Fruit fly (Drosophila melanogaster) whole organism, adult: Measurements from ENCODE around the gene TwdlK.

Experiments used
- CG11617 ChIP-seq: fragments of 200-800 bp; sonication (Bioruptor generic); optimal IDR thresholded peaks from 2 replicates; lab custom pipeline; 2017; ENCODE audit warnings: mild to moderate bottlenecking, missing biosample characterization, missing genetic modification reagents, missing genetic modification characterization
- CG12768 ChIP-seq: fragments of 200-800 bp; sonication (Bioruptor generic); optimal IDR thresholded peaks from 2 replicates; lab custom pipeline; 2017; ENCODE audit warnings: missing biosample characterization, missing genetic modification characterization, mild to moderate bottlenecking, moderate library complexity, missing genetic modification reagents
- CG1620 ChIP-seq: fragments of 200-800 bp; sonication (Bioruptor generic); optimal IDR thresholded peaks from 2 replicates; lab custom pipeline; 2016; ENCODE audit warnings: missing biosample characterization, missing genetic modification characterization
- CG33017 ChIP-seq: fragments of 200-800 bp; sonication (Bioruptor generic); optimal IDR thresholded peaks from 2 replicates; lab custom pipeline; 2018; ENCODE audit warnings: missing biosample characterization, mild to moderate bottlenecking, missing genetic modification characterization, moderate library complexity
- CG7101 ChIP-seq: fragments of 200-800 bp; sonication (Bioruptor generic); optimal IDR thresholded peaks from 2 replicates; lab custom pipeline; 2018; ENCODE audit warnings: missing biosample characterization, mild to moderate bottlenecking, missing genetic modification characterization, moderate library complexity
- Clk ChIP-seq: fragments of 200-800 bp; sonication (Bioruptor generic); optimal IDR thresholded peaks from 2 replicates; lab custom pipeline; 2017; ENCODE audit warnings: missing biosample characterization, missing genetic modification characterization
- Crg-1 ChIP-seq: fragments of 200-800 bp; sonication (Bioruptor generic); optimal IDR thresholded peaks from 2 replicates; lab custom pipeline; 2016; ENCODE audit warnings: missing biosample characterization, missing genetic modification characterization
- Mnt ChIP-seq: fragments of 200-800 bp; sonication (Bioruptor generic); optimal IDR thresholded peaks from 2 replicates; lab custom pipeline; 2016; ENCODE audit warnings: missing biosample characterization, mild to moderate bottlenecking, missing genetic modification characterization
- bab1 ChIP-seq: fragments of 200-800 bp; sonication (Bioruptor generic); optimal IDR thresholded peaks from 3 replicates; lab custom pipeline; 2019; ENCODE audit warnings: missing biosample characterization, mild to moderate bottlenecking, missing genetic modification characterization, moderate library complexity
- kay ChIP-seq: fragments of 200-800 bp; sonication (Bioruptor generic); peaks from one replicate; lab custom pipeline; 2016; ENCODE audit warnings: missing biosample characterization, missing genetic modification characterization, borderline replicate concordance
- ovo ChIP-seq: fragments of 200-800 bp; sonication (Bioruptor generic); optimal IDR thresholded peaks from 2 replicates; lab custom pipeline; 2016; ENCODE audit warnings: missing biosample characterization, missing genetic modification characterization
- pad ChIP-seq: fragments of 200-800 bp; sonication (Bioruptor generic); optimal IDR thresholded peaks from 3 replicates; lab custom pipeline; 2017; ENCODE audit warnings: missing biosample characterization, missing genetic modification characterization, mild to moderate bottlenecking, moderate library complexity, missing genetic modification reagents
- tj ChIP-seq: fragments of 200-800 bp; sonication (Bioruptor generic); optimal IDR thresholded peaks from 3 replicates; lab custom pipeline; 2017; ENCODE audit warnings: missing biosample characterization, mild to moderate bottlenecking, missing genetic modification characterization, moderate library complexity
- toe ChIP-seq: fragments of 200-800 bp; sonication (Bioruptor generic); optimal IDR thresholded peaks from 2 replicates; lab custom pipeline; 2016; ENCODE audit warnings: missing biosample characterization, missing genetic modification characterization

dm6 chr3R:26618818-26619217 is 9.7 kb downstream of the TwdlK start, which contains the start of gene TwdlM:
- TF ChIP-seq CG33017 (tag; lab: Kevin White, UChicago) (no peak), tj (GFP tag; lab: Kevin White, UChicago) (no peak), CG11617 (no peak), CG1620 (GFP tag; lab: Kevin White, UChicago) (no peak), CG12768 (GFP tag; lab: Kevin White, UChicago) (no peak), pad (GFP tag; lab: Kevin White, UChicago) (no peak), toe (GFP tag; lab: Kevin White, UChicago) (no peak), ovo (GFP tag; lab: Kevin White, UChicago) (no peak), Mnt (GFP tag; lab: Kevin White, UChicago) (no peak), Crg-1 (GFP tag; lab: Kevin White, UChicago) (no peak), kay (GFP tag; lab: Kevin White, UChicago) (no peak), Clk (no peak), bab1 (GFP tag; lab: Kevin White, UChicago) (no peak), CG7101 (no peak)
